Fruit fly (Drosophila melanogaster): ENCODE results near the gene ImpL1.

DNA sequence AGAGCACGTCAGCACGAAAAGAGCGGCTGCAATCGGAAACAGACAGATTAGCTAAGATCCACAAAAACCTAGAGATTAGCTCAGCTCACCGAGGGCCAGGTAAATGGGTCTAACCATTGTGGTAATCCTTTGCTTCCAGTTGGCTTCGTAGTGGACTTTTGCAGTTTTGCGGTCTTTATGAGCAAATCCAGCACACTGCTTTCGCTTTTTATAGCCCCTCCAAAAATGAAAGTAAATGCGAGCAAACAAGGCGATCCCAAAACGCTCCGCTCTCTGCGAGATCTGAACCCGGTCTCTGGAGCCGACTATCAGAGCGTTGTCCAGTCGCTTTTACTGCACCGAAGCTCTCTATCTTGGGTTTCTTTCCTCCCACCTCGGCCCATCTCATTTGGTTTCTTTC, 1.4 kb upstream of the ImpL1 start, which contains the start of gene CG14107:
- no peak for TF ChIP-seq CG16779 (tag; optimal IDR thresholded peaks at IDR 0.05)
- TF ChIP-seq CG11762 (GFP tag; optimal IDR thresholded peaks at IDR 0.05; ENCODE audit: insufficient read depth): no peak
